Fruit fly (Drosophila melanogaster) whole organism, embryonic: ENCODE results near the gene Sem1.

Experiments
- Atf3 ChIP-seq: fragments of 200-800 bp; sonication (Bioruptor generic); optimal IDR thresholded peaks from 3 replicates; lab custom pipeline; 2016; ENCODE audit warnings: missing biosample characterization, missing genetic modification characterization
- CG11560 ChIP-seq: fragments of 200-800 bp; sonication (Bioruptor generic); IDR thresholded peaks from 3 replicates; pipeline ENCODE4 v1.3.6; 2022; ENCODE audit warnings: missing biosample characterization, missing genetic modification characterization
- CG12071 ChIP-seq: fragments of 200-800 bp; sonication (Bioruptor generic); optimal IDR thresholded peaks from 3 replicates; lab custom pipeline; 2018; ENCODE audit warnings: missing biosample characterization, mild to moderate bottlenecking, missing genetic modification characterization
- CG12236 ChIP-seq: fragments of 200-800 bp; sonication (Bioruptor generic); optimal IDR thresholded peaks from 2 replicates; lab custom pipeline; 2016; ENCODE audit warnings: missing biosample characterization, missing genetic modification characterization
- CG13287 ChIP-seq: fragments of 200-800 bp; sonication (Bioruptor generic); IDR thresholded peaks from 2 replicates; pipeline ENCODE4 v1.3.6; 2022; ENCODE audit warnings: missing biosample characterization, missing genetic modification characterization; ENCODE audit not compliant: partially characterized antibody
- CG1602 ChIP-seq: fragments of 200-800 bp; sonication (Bioruptor generic); optimal IDR thresholded peaks from 3 replicates; lab custom pipeline; 2016; ENCODE audit warnings: missing biosample characterization, missing genetic modification characterization
- CG1647 ChIP-seq: fragments of 200-800 bp; sonication (Bioruptor generic); optimal IDR thresholded peaks from 3 replicates; lab custom pipeline; 2016; ENCODE audit warnings: missing biosample characterization, missing genetic modification characterization
- CG17612 ChIP-seq: fragments of 200-800 bp; sonication (Bioruptor generic); IDR thresholded peaks from 2 replicates; pipeline ENCODE4 v1.3.6; 2022; ENCODE audit warnings: missing biosample characterization, missing genetic modification characterization
- CG17912 ChIP-seq: fragments of 200-800 bp; sonication (Bioruptor generic); optimal IDR thresholded peaks from 2 replicates; lab custom pipeline; 2018; ENCODE audit warnings: missing biosample characterization, mild to moderate bottlenecking, missing genetic modification characterization
- CG18262 ChIP-seq: fragments of 200-800 bp; optimal IDR thresholded peaks from 3 replicates; lab custom pipeline; 2019; ENCODE audit warnings: missing biosample characterization, mild to moderate bottlenecking, missing genetic modification characterization, moderate library complexity
- CG1832 ChIP-seq: fragments of 200-800 bp; sonication (Bioruptor generic); optimal IDR thresholded peaks from 2 replicates; lab custom pipeline; 2017; ENCODE audit warnings: missing biosample characterization, mild to moderate bottlenecking, missing genetic modification characterization, inconsistent platforms
- CG3163 ChIP-seq: fragments of 200-800 bp; sonication (Bioruptor generic); optimal IDR thresholded peaks from 3 replicates; lab custom pipeline; 2016; ENCODE audit warnings: missing biosample characterization, missing genetic modification characterization
- CG33213 ChIP-seq: fragments of 200-800 bp; sonication (Bioruptor generic); optimal IDR thresholded peaks from 3 replicates; lab custom pipeline; 2016; ENCODE audit warnings: missing biosample characterization, missing genetic modification characterization
- CG3838 ChIP-seq: fragments of 200-800 bp; sonication (Bioruptor generic); optimal IDR thresholded peaks from 3 replicates; lab custom pipeline; 2016; ENCODE audit warnings: missing biosample characterization, missing genetic modification characterization
- CG5245 ChIP-seq: fragments of 200-800 bp; sonication (Bioruptor generic); optimal IDR thresholded peaks from 3 replicates; lab custom pipeline; 2016; ENCODE audit warnings: missing biosample characterization, missing genetic modification characterization
- Dad ChIP-seq: fragments of 200-800 bp; sonication (Bioruptor generic); optimal IDR thresholded peaks from 3 replicates; lab custom pipeline; 2016; ENCODE audit warnings: missing biosample characterization, missing genetic modification characterization
- Dek ChIP-seq: fragments of 200-800 bp; sonication (Bioruptor generic); optimal IDR thresholded peaks from 3 replicates; lab custom pipeline; 2019; ENCODE audit warnings: missing biosample characterization, mild to moderate bottlenecking, missing genetic modification characterization, moderate library complexity
- E2f1 ChIP-seq: fragments of 200-800 bp; sonication (Bioruptor generic); IDR thresholded peaks from 2 replicates; pipeline ENCODE4 v1.3.6; 2022; ENCODE audit warnings: missing biosample characterization, missing genetic modification characterization
- Ets97D ChIP-seq: fragments of 200-800 bp; sonication (Bioruptor generic); optimal IDR thresholded peaks from 3 replicates; lab custom pipeline; 2016; ENCODE audit warnings: missing biosample characterization, missing genetic modification characterization
- HHEX ChIP-seq: fragments of 200-800 bp; sonication (Bioruptor generic); optimal IDR thresholded peaks from 3 replicates; lab custom pipeline; 2017; ENCODE audit warnings: missing biosample characterization, mild to moderate bottlenecking, missing genetic modification characterization, missing genetic modification reagents
- HLH3B ChIP-seq: fragments of 200-800 bp; sonication (Bioruptor generic); IDR thresholded peaks from 2 replicates; pipeline ENCODE4 v1.3.6; 2022; ENCODE audit warnings: missing biosample characterization, missing genetic modification characterization
- HmgZ ChIP-seq: fragments of 200-800 bp; sonication (Bioruptor generic); optimal IDR thresholded peaks from 2 replicates; lab custom pipeline; 2018; ENCODE audit warnings: missing biosample characterization, mild to moderate bottlenecking, missing genetic modification characterization
- Hr78 ChIP-seq, 2 experiments: fragments of 200-800 bp in 1 of 2; fragments of >200 bp in 1 of 2; sonication (Bioruptor generic) in 1 of 2; optimal IDR thresholded peaks; 2 replicates each; lab custom pipeline; 2017 to 2019; ENCODE audit warnings: missing biosample characterization in 2 of 2, missing genetic modification characterization in 2 of 2, mild to moderate bottlenecking in 1 of 2, moderate library complexity in 1 of 2
- Lim3 ChIP-seq: fragments of 200-800 bp; sonication (Bioruptor generic); IDR thresholded peaks from 2 replicates; pipeline ENCODE4 v1.3.6; 2022; ENCODE audit warnings: missing biosample characterization, missing genetic modification characterization
- NK7.1 ChIP-seq: fragments of 200-800 bp; sonication (Bioruptor generic); optimal IDR thresholded peaks from 3 replicates; lab custom pipeline; 2016; ENCODE audit warnings: missing biosample characterization, missing genetic modification characterization
- Optix ChIP-seq: fragments of 200-800 bp; sonication (Bioruptor generic); IDR thresholded peaks from 3 replicates; pipeline ENCODE4 v1.3.6; 2022; ENCODE audit warnings: missing biosample characterization, missing genetic modification characterization
- Pdp1 ChIP-seq, 2 experiments: fragments of 200-800 bp; sonication (Bioruptor generic); optimal IDR thresholded peaks; 3 replicates each; lab custom pipeline; 2016; ENCODE audit warnings: missing biosample characterization in 2 of 2, missing genetic modification characterization in 2 of 2, mild to moderate bottlenecking in 1 of 2, moderate library complexity in 1 of 2
- Rx ChIP-seq: fragments of 200-800 bp; sonication (Bioruptor generic); IDR thresholded peaks from 2 replicates; pipeline ENCODE4 v1.3.6; 2022; ENCODE audit warnings: missing biosample characterization, missing genetic modification characterization
- Side ChIP-seq: fragments of 200-800 bp; sonication (Bioruptor generic); optimal IDR thresholded peaks from 2 replicates; lab custom pipeline; 2016; ENCODE audit warnings: missing biosample characterization, missing genetic modification characterization
- Taf1 ChIP-seq: fragments of 200-800 bp; sonication (Bioruptor generic); IDR thresholded peaks from 2 replicates; pipeline ENCODE4 v1.3.6; 2022; ENCODE audit warnings: missing biosample characterization, missing genetic modification characterization
- Xrp1 ChIP-seq: fragments of 200-800 bp; sonication (Bioruptor generic); IDR thresholded peaks from 2 replicates; pipeline ENCODE4 v1.3.6; 2022; ENCODE audit warnings: missing biosample characterization, missing genetic modification characterization
- ara ChIP-seq: fragments of 200-800 bp; sonication (Bioruptor generic); IDR thresholded peaks from 2 replicates; pipeline ENCODE4 v1.3.6; 2022; ENCODE audit warnings: missing biosample characterization, missing genetic modification characterization
- bab2 ChIP-seq: fragments of 200-800 bp; sonication (Bioruptor generic); optimal IDR thresholded peaks from 2 replicates; lab custom pipeline; 2016; ENCODE audit warnings: missing biosample characterization, missing genetic modification characterization
- fd102C ChIP-seq: fragments of 200-800 bp; sonication (Bioruptor generic); optimal IDR thresholded peaks from 2 replicates; lab custom pipeline; 2018; ENCODE audit warnings: missing biosample characterization, mild to moderate bottlenecking, missing genetic modification characterization, moderate library complexity
- gem ChIP-seq: fragments of 200-800 bp; sonication (Bioruptor generic); optimal IDR thresholded peaks from 2 replicates; lab custom pipeline; 2019; ENCODE audit warnings: missing biosample characterization, mild to moderate bottlenecking, missing genetic modification characterization, moderate library complexity
- grau ChIP-seq: fragments of 200-800 bp; optimal IDR thresholded peaks from 3 replicates; lab custom pipeline; 2019; ENCODE audit warnings: missing biosample characterization, mild to moderate bottlenecking, missing genetic modification characterization, moderate library complexity
- kni ChIP-seq: fragments of 200-800 bp; sonication (Bioruptor generic); optimal IDR thresholded peaks from 3 replicates; lab custom pipeline; 2017; ENCODE audit warnings: mild to moderate bottlenecking, missing biosample characterization, missing genetic modification reagents, missing genetic modification characterization
- nau ChIP-seq: fragments of 200-800 bp; sonication (Bioruptor generic); optimal IDR thresholded peaks from 3 replicates; lab custom pipeline; 2017; ENCODE audit warnings: missing biosample characterization, mild to moderate bottlenecking, missing genetic modification characterization, missing genetic modification reagents
- phol ChIP-seq: fragments of 200-800 bp; sonication (Bioruptor generic); optimal IDR thresholded peaks from 3 replicates; lab custom pipeline; 2018; ENCODE audit warnings: missing biosample characterization, mild to moderate bottlenecking, missing genetic modification characterization, moderate library complexity
- pum ChIP-seq: fragments of 200-800 bp; sonication (Bioruptor generic); optimal IDR thresholded peaks from 2 replicates; lab custom pipeline; 2016; ENCODE audit warnings: missing biosample characterization, missing genetic modification characterization
- ranshi ChIP-seq: fragments of 200-800 bp; sonication (Bioruptor generic); IDR thresholded peaks from 2 replicates; pipeline ENCODE4 v1.3.6; 2022; ENCODE audit warnings: missing biosample characterization, missing genetic modification characterization
- sc ChIP-seq, 3 experiments: fragments of >200 bp in 2 of 3; fragments of 200-800 bp in 1 of 3; sonication (Bioruptor generic) in 1 of 3; optimal IDR thresholded peaks; 2 replicates in 2 of 3; 3 replicates in 1 of 3; lab custom pipeline; 2017; ENCODE audit warnings: mild to moderate bottlenecking in 1 of 3, missing biosample characterization in 1 of 3, missing genetic modification characterization in 1 of 3, missing genetic modification reagents in 1 of 3
- ssp ChIP-seq: fragments of 200-800 bp; sonication (Bioruptor generic); IDR thresholded peaks from 2 replicates; pipeline ENCODE4 v1.3.6; 2022; ENCODE audit warnings: missing biosample characterization, missing genetic modification characterization
- stwl ChIP-seq: fragments of 200-800 bp; sonication (Bioruptor generic); optimal IDR thresholded peaks from 3 replicates; lab custom pipeline; 2018; ENCODE audit warnings: missing biosample characterization, mild to moderate bottlenecking, missing genetic modification characterization, moderate library complexity
- trem ChIP-seq: fragments of 200-800 bp; optimal IDR thresholded peaks from 3 replicates; lab custom pipeline; 2019; ENCODE audit warnings: missing biosample characterization, mild to moderate bottlenecking, missing genetic modification characterization, moderate library complexity
- unc-4 ChIP-seq: fragments of 200-800 bp; sonication (Bioruptor generic); IDR thresholded peaks from 2 replicates; pipeline ENCODE4 v1.3.6; 2022; ENCODE audit warnings: missing biosample characterization, missing genetic modification characterization; ENCODE audit not compliant: partially characterized antibody
- zen ChIP-seq: fragments of 200-800 bp; sonication (Bioruptor generic); optimal IDR thresholded peaks from 3 replicates; lab custom pipeline; 2018; ENCODE audit warnings: missing biosample characterization, mild to moderate bottlenecking, missing genetic modification characterization, moderate library complexity

Gene Sem1

DNA sequence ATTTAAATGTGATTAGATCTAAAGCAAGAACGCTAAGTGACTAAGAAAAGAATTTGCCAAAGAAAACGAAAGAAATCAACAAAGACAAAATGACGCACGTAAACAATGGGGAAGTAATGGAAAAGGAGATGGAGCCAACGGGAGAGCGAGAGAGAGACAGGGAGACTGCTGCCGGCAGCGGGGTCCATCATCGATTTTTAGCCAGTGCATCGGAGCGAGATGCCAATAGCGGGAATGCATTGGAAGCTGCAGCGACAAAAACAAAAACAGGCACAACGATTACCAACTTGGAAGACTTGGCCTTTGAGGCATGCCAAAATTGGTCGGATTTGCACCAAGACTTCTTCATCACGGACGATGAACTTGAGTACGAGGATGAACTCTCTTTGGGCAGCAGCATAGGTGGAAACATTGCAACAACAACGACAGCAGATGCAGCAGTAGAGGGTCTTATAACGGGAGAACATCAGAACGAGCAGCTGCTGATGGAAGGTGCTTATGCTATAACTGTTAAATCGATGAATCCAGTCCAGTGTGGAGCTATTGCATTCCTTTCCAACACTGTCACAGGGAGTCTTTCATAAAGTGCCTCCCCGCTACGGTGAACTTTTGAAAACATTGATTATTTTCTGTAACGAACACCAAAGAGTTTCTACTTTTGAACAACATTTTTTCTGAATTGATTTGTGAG is 13.1 kb upstream of the Sem1 start (continued):
- no peak for TF ChIP-seq CG33213 (GFP tag; lab: Kevin White, UChicago)
- peak; percentile 34 for TF ChIP-seq grau (tag; lab: Kevin White, UChicago)
- TF ChIP-seq gem (tag; lab: Kevin White, UChicago): no peak
- TF ChIP-seq CG5245 (GFP tag; lab: Kevin White, UChicago): no peak
- no peak for TF ChIP-seq E2f1 (GFP tag; lab: Robert Waterston, UW)
- no peak for TF ChIP-seq trem (tag; lab: Kevin White, UChicago)
- TF ChIP-seq ara: 0 out of 2 replicates have a peak, but pooled peaks have one; percentile 7
- TF ChIP-seq CG13287: no peak
- no peak for TF ChIP-seq CG1647 (GFP tag; lab: Kevin White, UChicago)
- TF ChIP-seq Optix (GFP tag; lab: Robert Waterston, UW): no peak
- TF ChIP-seq CG11560 (tag; lab: Robert Waterston, UW): no peak
- TF ChIP-seq Rx (GFP tag; lab: Robert Waterston, UW): no peak
- TF ChIP-seq Taf1: no peak
- no peak for TF ChIP-seq ranshi
- TF ChIP-seq CG17612 (GFP tag; lab: Robert Waterston, UW): no peak
- no peak for TF ChIP-seq NK7.1 (GFP tag; lab: Kevin White, UChicago)
- no peak for TF ChIP-seq HHEX
- no peak for TF ChIP-seq zen (tag; lab: Kevin White, UChicago)
- no peak for TF ChIP-seq kni (GFP tag; lab: Kevin White, UChicago)
- peak; percentile 67 for TF ChIP-seq stwl (tag; lab: Kevin White, UChicago)
- TF ChIP-seq fd102C (GFP tag; lab: Kevin White, UChicago): no peak
- TF ChIP-seq Hr78 (GFP tag; optimal IDR thresholded peaks at IDR 0.05; lab: Kevin White, UChicago): no peak
- peak; percentile 60 for TF ChIP-seq CG1832 (GFP tag; lab: Kevin White, UChicago)
- TF ChIP-seq Side: no peak
- TF ChIP-seq CG12236 (GFP tag; lab: Kevin White, UChicago): no peak
- no peak for TF ChIP-seq CG3838 (GFP tag; lab: Kevin White, UChicago)
- TF ChIP-seq ssp (GFP tag; lab: Robert Waterston, UW): no peak
- TF ChIP-seq Lim3: no peak
- no peak for TF ChIP-seq sc (optimal IDR thresholded peaks at IDR 0.05; lab: Kevin White, UChicago)
- no peak for TF ChIP-seq sc (GFP tag; optimal IDR thresholded peaks at IDR 0.05; lab: Kevin White, UChicago)
- no peak for TF ChIP-seq CG17912 (GFP tag; lab: Kevin White, UChicago)

DNA sequence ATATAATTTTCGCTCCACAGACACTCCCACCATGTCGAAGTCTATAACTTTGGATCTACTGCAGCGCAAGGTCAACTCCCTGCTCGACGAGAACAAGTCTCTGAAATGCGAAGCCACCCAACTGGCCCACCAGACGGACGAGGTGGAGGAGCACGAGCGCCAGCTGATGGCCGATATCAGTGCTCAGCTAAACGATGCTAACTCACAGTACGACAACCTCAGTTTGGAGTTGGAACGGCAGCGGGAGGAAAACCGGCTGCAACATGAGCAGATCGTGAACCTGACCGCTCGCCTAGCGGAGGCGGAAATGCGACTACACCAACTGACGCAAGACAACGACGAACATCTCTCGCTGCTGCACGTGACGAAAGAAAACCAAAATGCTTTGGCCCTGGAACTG is 12.0 kb upstream of the Sem1 start:
- TF ChIP-seq CG1602 (GFP tag; lab: Kevin White, UChicago) (no peak), Dad (GFP tag; lab: Kevin White, UChicago) (no peak), CG12071 (no peak), phol (no peak), CG3163 (GFP tag; lab: Kevin White, UChicago) (no peak)

DNA sequence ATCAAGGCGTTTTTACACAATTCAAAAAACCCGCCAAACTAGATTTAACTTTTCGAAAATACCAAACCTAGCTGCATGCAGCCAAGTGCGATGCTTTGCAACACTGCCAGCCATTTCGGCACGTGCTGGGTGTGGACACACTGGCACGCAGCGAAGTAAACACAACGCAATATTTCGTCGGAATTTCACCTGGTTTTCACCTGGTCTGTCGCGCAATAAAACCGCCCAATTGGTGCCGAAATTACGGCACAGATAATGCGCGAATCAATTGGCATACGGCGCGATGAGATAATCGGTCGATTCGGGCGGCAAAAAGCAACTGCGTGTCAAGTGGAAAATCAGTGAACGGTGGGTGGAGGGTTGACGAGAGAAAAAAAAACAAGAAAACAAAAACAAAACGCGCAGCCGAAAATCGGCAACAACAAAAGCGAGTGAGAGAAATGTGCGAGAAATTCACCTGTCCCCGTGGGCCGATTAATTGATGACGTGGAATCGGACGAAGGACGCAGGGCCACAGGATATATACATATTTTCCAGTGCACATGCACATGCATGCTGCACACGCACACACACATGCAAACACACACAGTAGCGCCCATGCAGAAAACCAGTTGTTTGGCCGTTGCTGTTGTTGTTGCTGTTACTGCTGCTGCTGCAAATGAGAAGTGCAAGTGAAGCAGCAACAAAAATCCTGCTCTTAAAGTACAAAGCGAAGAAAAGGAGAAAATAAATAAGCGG is 7.4 kb upstream of the Sem1 start, which contains the start of gene Mnn1:
TSS of gene Mnn1 (plus strand) at position 113 of the 738 bp plus-strand sequence.
- TF ChIP-seq Dek (tag; lab: Kevin White, UChicago) (peak; percentile 31), HLH3B (GFP tag; lab: Robert Waterston, UW) (0 out of 2 replicates have a peak, but pooled peaks have one; percentile 11), Atf3 (GFP tag; lab: Kevin White, UChicago) (peak; percentile 58), HmgZ (tag; lab: Kevin White, UChicago) (peak; percentile 89), Pdp1 (GFP tag; optimal IDR thresholded peaks at IDR 0.05; lab: Kevin White, UChicago) (peak in 1 of 2 experiments; percentile 83), pum (peak; percentile 19), Xrp1 (peak; percentile 26; the same call in 1 of the 2 replicates), Ets97D (GFP tag; lab: Kevin White, UChicago) (peak; percentile 86), nau (GFP tag; lab: Kevin White, UChicago) (no peak), CG3163 (GFP tag; lab: Kevin White, UChicago) (peak; percentile 56), CG18262 (no peak), bab2 (GFP tag; lab: Kevin White, UChicago) (peak; percentile 51), unc-4 (GFP tag; lab: Robert Waterston, UW) (peak; percentile 53; the same call in 1 of the 2 replicates)
